Worm (Caenorhabditis elegans) whole organism, midembryonic: ENCODE results near the gene C39B10.1.

ENCODE experiments used
- T22C8.4 ChIP-seq: fragments of 200-800 bp; sonication (Bioruptor generic); IDR thresholded peaks from 2 replicates; pipeline ENCODE4 v1.3.6; 2022; ENCODE audit warnings: missing genetic modification characterization, missing compliant biosample characterization
- flt-1 ChIP-seq: fragments of 200-800 bp; sonication (Bioruptor generic); IDR thresholded peaks from 2 replicates; pipeline ENCODE4 v1.3.6; 2022; ENCODE audit warnings: missing genetic modification characterization, missing compliant biosample characterization
- klf-2 ChIP-seq: fragments of 200-800 bp; sonication (Bioruptor generic); conservative IDR thresholded peaks from 2 replicates; pipeline ENCODE4 v1.3.6; 2022; ENCODE audit warnings: missing genetic modification reagents, missing genetic modification characterization, missing compliant biosample characterization
- med-1 ChIP-seq: sonication (generic microtip); optimal IDR thresholded peaks from 2 replicates; lab custom pipeline; 2017; ENCODE audit warnings: missing genetic modification characterization, mild to moderate bottlenecking, missing compliant biosample characterization, antibody characterized with exemption, missing genetic modification reagents; ENCODE audit not compliant: insufficient read depth
- ztf-23 ChIP-seq: fragments of 200-800 bp; sonication (Bioruptor generic); IDR thresholded peaks from 2 replicates; pipeline ENCODE4 v1.3.6; 2022; ENCODE audit warnings: missing genetic modification reagents, missing genetic modification characterization, missing compliant biosample characterization

ce11 chrX:10422714-10423113 is 40.7 kb downstream of the C39B10.1 start:
- TF ChIP-seq med-1 (no peak), klf-2 (no peak), T22C8.4 (no peak), flt-1 (GFP tag; lab: Robert Waterston, UW) (no peak), ztf-23 (GFP tag; lab: Robert Waterston, UW) (no peak)
